Worm (Caenorhabditis elegans) whole organism, L4/young adult: ENCODE data around the gene tag-278.

Experiments used
- W03F9.2 ChIP-seq: fragments of 150-350 bp; optimal IDR thresholded peaks from 2 replicates; lab custom pipeline; 2014; ENCODE audit warnings: missing biosample characterization, missing genetic modification characterization
- him-1 ChIP-seq: sonication (generic microtip); optimal IDR thresholded peaks from 2 replicates; lab custom pipeline; 2016; ENCODE audit warnings: missing genotype, missing genetic modification reagents, missing genetic modification characterization, missing compliant biosample characterization

ce11 chrX:3733321-3733720, 44.3 kb upstream of the tag-278 start:
- TF ChIP-seq W03F9.2 (tag; lab: Kevin White, UChicago) (no peak), him-1 (tag; lab: Kevin White, UChicago) (no peak)
